Worm (Caenorhabditis elegans) whole organism, late embryonic: ENCODE measurements around the gene R12A1.3.

Experiments used
- C08G9.2 ChIP-seq: sonication (generic microtip); optimal IDR thresholded peaks from 2 replicates; lab custom pipeline; 2016; ENCODE audit warnings: mild to moderate bottlenecking, missing genetic modification characterization, moderate library complexity, missing compliant biosample characterization
- C38D4.7 ChIP-seq: fragments of 200-800 bp; sonication (Bioruptor generic); optimal IDR thresholded peaks from 2 replicates; lab custom pipeline; 2018; ENCODE audit warnings: mild to moderate bottlenecking, missing genetic modification characterization, moderate library complexity, missing compliant biosample characterization
- F13H6.1 ChIP-seq: sonication (generic microtip); optimal IDR thresholded peaks from 2 replicates; lab custom pipeline; 2016; ENCODE audit warnings: missing genetic modification characterization, missing compliant biosample characterization
- K02D7.2 ChIP-seq: sonication (generic microtip); optimal IDR thresholded peaks from 2 replicates; lab custom pipeline; 2017; ENCODE audit warnings: mild to moderate bottlenecking, missing genetic modification characterization, missing compliant biosample characterization
- ama-1 ChIP-seq: fragments of 150-350 bp; optimal IDR thresholded peaks from 2 replicates; lab custom pipeline; 2014
- ceh-14 ChIP-seq: sonication (generic microtip); optimal IDR thresholded peaks from 2 replicates; lab custom pipeline; 2016; ENCODE audit warnings: missing genotype, missing genetic modification characterization, missing compliant biosample characterization
- ceh-19 ChIP-seq: fragments of 200-800 bp; sonication (Bioruptor generic); optimal IDR thresholded peaks from 2 replicates; lab custom pipeline; 2018; ENCODE audit warnings: mild to moderate bottlenecking, missing genetic modification characterization, missing compliant biosample characterization
- ceh-2 ChIP-seq: sonication (generic microtip); optimal IDR thresholded peaks from 2 replicates; lab custom pipeline; 2016; ENCODE audit warnings: missing genotype, missing genetic modification characterization, missing compliant biosample characterization
- ceh-22 ChIP-seq: sonication (generic microtip); optimal IDR thresholded peaks from 2 replicates; lab custom pipeline; 2017; ENCODE audit warnings: missing biosample characterization, missing genetic modification characterization
- ceh-24 ChIP-seq: sonication (generic microtip); optimal IDR thresholded peaks from 2 replicates; lab custom pipeline; 2016; ENCODE audit warnings: mild to moderate bottlenecking, missing genetic modification characterization, missing compliant biosample characterization
- ceh-30 ChIP-seq: fragments of 150-350 bp; optimal IDR thresholded peaks from 2 replicates; lab custom pipeline; 2014; ENCODE audit warnings: missing biosample characterization, missing genetic modification characterization
- ceh-31 ChIP-seq: sonication (generic microtip); optimal IDR thresholded peaks from 2 replicates; lab custom pipeline; 2016; ENCODE audit warnings: missing genetic modification characterization, missing compliant biosample characterization
- ceh-34 ChIP-seq: sonication (generic microtip); optimal IDR thresholded peaks from 2 replicates; lab custom pipeline; 2016; ENCODE audit warnings: mild to moderate bottlenecking, missing genetic modification characterization, missing compliant biosample characterization
- ceh-45 ChIP-seq: fragments of 200-800 bp; sonication (Bioruptor generic); IDR thresholded peaks from 2 replicates; pipeline ENCODE4 v1.3.6; 2022; ENCODE audit warnings: missing genetic modification reagents, missing genetic modification characterization, missing compliant biosample characterization
- ceh-6 ChIP-seq: fragments of 200-800 bp; sonication (Bioruptor generic); optimal IDR thresholded peaks from 2 replicates; lab custom pipeline; 2018; ENCODE audit warnings: mild to moderate bottlenecking, missing genetic modification characterization, missing compliant biosample characterization
- che-1 ChIP-seq: sonication (generic microtip); optimal IDR thresholded peaks from 2 replicates; lab custom pipeline; 2016; ENCODE audit warnings: mild to moderate bottlenecking, missing genetic modification characterization, missing compliant biosample characterization
- dmd-4 ChIP-seq: sonication (generic microtip); optimal IDR thresholded peaks from 2 replicates; lab custom pipeline; 2016; ENCODE audit warnings: borderline replicate concordance, missing genetic modification characterization, missing compliant biosample characterization
- dve-1 ChIP-seq: sonication (generic microtip); optimal IDR thresholded peaks from 2 replicates; lab custom pipeline; 2017; ENCODE audit warnings: antibody characterized with exemption, mild to moderate bottlenecking, missing genetic modification characterization, missing compliant biosample characterization
- elt-4 ChIP-seq: sonication (generic microtip); optimal IDR thresholded peaks from 2 replicates; lab custom pipeline; 2016; ENCODE audit warnings: missing genetic modification characterization, missing compliant biosample characterization
- ets-4 ChIP-seq: sonication (generic microtip); optimal IDR thresholded peaks from 2 replicates; lab custom pipeline; 2016; ENCODE audit warnings: missing genetic modification characterization, missing compliant biosample characterization
- fax-1 ChIP-seq: sonication (generic microtip); optimal IDR thresholded peaks from 2 replicates; lab custom pipeline; 2016; ENCODE audit warnings: missing genotype, missing genetic modification characterization, missing compliant biosample characterization
- fkh-6 ChIP-seq: sonication (generic microtip); optimal IDR thresholded peaks from 2 replicates; lab custom pipeline; 2016; ENCODE audit warnings: missing genetic modification characterization, missing compliant biosample characterization
- hlh-13 ChIP-seq: fragments of 200-800 bp; sonication (Bioruptor generic); optimal IDR thresholded peaks from 2 replicates; lab custom pipeline; 2018; ENCODE audit warnings: mild to moderate bottlenecking, missing genetic modification characterization, missing compliant biosample characterization
- hlh-15 ChIP-seq: sonication (generic microtip); optimal IDR thresholded peaks from 2 replicates; lab custom pipeline; 2016; ENCODE audit warnings: missing genetic modification characterization, missing compliant biosample characterization
- hlh-30 ChIP-seq: sonication (generic microtip); optimal IDR thresholded peaks from 2 replicates; lab custom pipeline; 2017; ENCODE audit warnings: antibody characterized with exemption, missing genetic modification characterization, missing compliant biosample characterization; ENCODE audit not compliant: insufficient read depth
- lim-6 ChIP-seq: sonication (generic microtip); optimal IDR thresholded peaks from 2 replicates; lab custom pipeline; 2016; ENCODE audit warnings: missing genetic modification characterization, missing compliant biosample characterization
- nhr-11 ChIP-seq: fragments of 150-350 bp; optimal IDR thresholded peaks from 2 replicates; lab custom pipeline; 2014; ENCODE audit warnings: missing biosample characterization, missing genetic modification characterization
- nhr-232 ChIP-seq: sonication (generic microtip); optimal IDR thresholded peaks from 2 replicates; lab custom pipeline; 2016; ENCODE audit warnings: missing genetic modification characterization, missing compliant biosample characterization
- npax-4 ChIP-seq: sonication (generic microtip); optimal IDR thresholded peaks from 2 replicates; lab custom pipeline; 2016; ENCODE audit warnings: missing genetic modification characterization, missing compliant biosample characterization
- odd-2 ChIP-seq: sonication (generic microtip); optimal IDR thresholded peaks from 2 replicates; lab custom pipeline; 2017; ENCODE audit warnings: antibody characterized with exemption, mild to moderate bottlenecking, missing genetic modification characterization, missing compliant biosample characterization
- pag-3 ChIP-seq: sonication (generic microtip); optimal IDR thresholded peaks from 2 replicates; lab custom pipeline; 2016; ENCODE audit warnings: missing compliant biosample characterization, missing genetic modification characterization, borderline replicate concordance
- pat-9 ChIP-seq: fragments of 200-800 bp; sonication (Bioruptor generic); optimal IDR thresholded peaks from 2 replicates; lab custom pipeline; 2018; ENCODE audit warnings: mild to moderate bottlenecking, missing genetic modification characterization, moderate library complexity, missing compliant biosample characterization
- pha-4 ChIP-seq: fragments of 150-350 bp; optimal IDR thresholded peaks from 2 replicates; lab custom pipeline; 2018; ENCODE audit warnings: missing biosample characterization, missing genetic modification reagents, missing genetic modification characterization
- sox-2 ChIP-seq: fragments of 200-800 bp; sonication (Bioruptor generic); IDR thresholded peaks from 2 replicates; pipeline ENCODE4 v1.3.6; 2022; ENCODE audit warnings: missing genetic modification reagents, missing genetic modification characterization, missing compliant biosample characterization
- tbx-7 ChIP-seq: sonication (generic microtip); optimal IDR thresholded peaks from 2 replicates; lab custom pipeline; 2016; ENCODE audit warnings: missing genotype, missing genetic modification characterization, missing compliant biosample characterization
- ttx-3 ChIP-seq: sonication (generic microtip); optimal IDR thresholded peaks from 2 replicates; lab custom pipeline; 2016; ENCODE audit warnings: missing genetic modification reagents, missing genetic modification characterization, missing compliant biosample characterization
- unc-3 ChIP-seq, 2 experiments: fragments of 200-800 bp in 1 of 2; sonication (Bioruptor generic) in 1 of 2; sonication (generic microtip) in 1 of 2; conservative IDR thresholded peaks in 1 of 2; optimal IDR thresholded peaks in 1 of 2; 2 replicates each; pipeline versions ENCODE4 v1.3.6 to Lab custom; 2016 to 2022; ENCODE audit warnings: missing compliant biosample characterization in 2 of 2, missing genetic modification characterization in 2 of 2, missing genetic modification reagents in 1 of 2
- unc-42 ChIP-seq: sonication (generic microtip); optimal IDR thresholded peaks from 2 replicates; lab custom pipeline; 2016; ENCODE audit warnings: missing genotype, missing genetic modification characterization, missing compliant biosample characterization
- unc-55 ChIP-seq: sonication (generic microtip); optimal IDR thresholded peaks from 2 replicates; lab custom pipeline; 2017; ENCODE audit warnings: missing biosample characterization, missing genetic modification reagents, missing genetic modification characterization
- unc-86 ChIP-seq: sonication (generic microtip); optimal IDR thresholded peaks from 2 replicates; lab custom pipeline; 2016; ENCODE audit warnings: missing genetic modification characterization, missing compliant biosample characterization
- zip-5 ChIP-seq: sonication (generic microtip); optimal IDR thresholded peaks from 2 replicates; lab custom pipeline; 2016; ENCODE audit warnings: missing genetic modification characterization, missing compliant biosample characterization
- ztf-16 ChIP-seq: sonication (generic microtip); optimal IDR thresholded peaks from 2 replicates; lab custom pipeline; 2017; ENCODE audit warnings: missing genetic modification characterization, missing compliant biosample characterization

R12A1.3 gene

ce11 chrV:1451334-1451733, 25.7 kb upstream of the R12A1.3 start, which contains the start of gene srj-23:
Gene srj-23, plus strand, starts transcription at chrV:1451634.
- TF ChIP-seq nhr-11 (tag; lab: Kevin White, UChicago): no peak
- TF ChIP-seq ceh-6: no peak
- no peak for TF ChIP-seq ceh-24
- TF ChIP-seq fax-1 (tag; lab: Kevin White, UChicago): no peak
- no peak for TF ChIP-seq dmd-4 (tag; lab: Kevin White, UChicago)
- TF ChIP-seq npax-4 (tag; lab: Kevin White, UChicago): no peak
- TF ChIP-seq unc-86 (tag; lab: Kevin White, UChicago): no peak
- no peak for TF ChIP-seq pag-3
- no peak for TF ChIP-seq K02D7.2 (tag; lab: Kevin White, UChicago)
- TF ChIP-seq ceh-31: no peak
- no peak for TF ChIP-seq sox-2 (GFP tag; lab: Robert Waterston, UW)
- no peak for TF ChIP-seq ceh-30 (tag; lab: Kevin White, UChicago)
- no peak for TF ChIP-seq che-1 (tag; lab: Kevin White, UChicago)
- TF ChIP-seq hlh-30 (tag; lab: Kevin White, UChicago): no peak
- no peak for TF ChIP-seq ceh-22 (tag; lab: Kevin White, UChicago)

DNA sequence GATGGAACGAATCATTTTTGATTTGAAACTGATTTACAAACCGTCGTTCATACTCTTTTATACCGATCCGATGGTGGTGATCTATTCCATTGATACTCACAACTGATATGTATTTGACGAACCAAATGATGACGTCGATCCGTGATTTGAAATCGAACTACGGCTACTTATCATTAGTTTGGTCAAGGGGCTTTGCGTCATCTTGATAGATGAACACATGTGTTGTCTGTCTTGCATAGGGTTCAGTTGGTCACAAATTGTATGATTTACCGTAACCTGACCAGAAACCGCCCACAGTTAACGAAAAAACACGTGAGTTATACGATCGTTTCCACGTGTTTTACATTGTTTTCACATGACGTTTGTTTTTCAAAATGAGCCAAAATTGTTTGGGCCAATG, 24.6 kb upstream of the R12A1.3 start, which contains the start of gene cnc-2:
Gene cnc-2, minus strand, starts transcription at position 24 of the 400 bp plus-strand sequence.
- TF ChIP-seq ama-1 (lab: Kevin White, UChicago) (no peak), pat-9 (tag; lab: Kevin White, UChicago) (no peak), odd-2 (tag; lab: Kevin White, UChicago) (no peak), nhr-11 (tag; lab: Kevin White, UChicago) (no peak), dmd-4 (tag; lab: Kevin White, UChicago) (no peak), ceh-2 (tag; lab: Kevin White, UChicago) (no peak), ceh-19 (GFP tag; lab: Kevin White, UChicago) (no peak), unc-42 (tag; lab: Kevin White, UChicago) (no peak), hlh-13 (GFP tag; lab: Kevin White, UChicago) (no peak), zip-5 (tag; lab: Kevin White, UChicago) (no peak), fax-1 (tag; lab: Kevin White, UChicago) (no peak), ets-4 (no peak), ztf-16 (tag; lab: Kevin White, UChicago) (no peak), dve-1 (tag; lab: Kevin White, UChicago) (no peak), C08G9.2 (no peak)
- TF ChIP-seq, all 69 proteins: peak for 0

DNA sequence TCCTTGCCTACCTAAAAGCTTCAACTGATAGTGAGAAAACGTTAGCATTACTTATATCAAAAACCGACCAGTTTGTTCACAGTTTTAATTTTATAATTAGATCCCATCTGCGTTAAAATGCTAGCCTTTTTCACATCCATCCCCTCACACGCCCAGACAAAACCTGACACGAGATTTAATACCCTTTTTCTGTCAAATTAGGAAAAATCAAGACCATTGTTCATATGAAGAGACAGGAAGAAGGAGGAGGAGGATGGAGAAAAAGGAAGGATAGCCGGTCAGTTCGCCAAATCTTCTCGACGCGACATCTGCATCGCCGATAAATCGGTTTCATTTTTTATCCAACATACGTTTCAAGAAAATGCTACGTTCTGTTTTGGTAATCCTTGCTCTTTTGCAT, 22.1 kb upstream of the R12A1.3 start, which contains the start of gene cnc-3:
Gene cnc-3, plus strand, starts transcription at position 281 of the 400 bp plus-strand sequence.
- TF ChIP-seq pat-9 (tag; lab: Kevin White, UChicago) (no peak), unc-3 (GFP tag; conservative IDR thresholded peaks at IDR 0.05; lab: Robert Waterston, UW) (no peak), unc-3 (tag; optimal IDR thresholded peaks at IDR 0.05; lab: Kevin White, UChicago) (no peak), C38D4.7 (no peak), nhr-11 (tag; lab: Kevin White, UChicago) (no peak), hlh-15 (no peak), elt-4 (tag; lab: Kevin White, UChicago) (no peak), nhr-232 (no peak), ttx-3 (tag; lab: Kevin White, UChicago) (no peak), pha-4 (no peak), lim-6 (tag; lab: Kevin White, UChicago) (no peak), ceh-31 (no peak), F13H6.1 (tag; lab: Kevin White, UChicago) (no peak), ceh-45 (no peak), ceh-34 (tag; lab: Kevin White, UChicago) (no peak), pag-3 (no peak), ets-4 (no peak), tbx-7 (tag; lab: Kevin White, UChicago) (no peak), fkh-6 (no peak), ceh-14 (tag; lab: Kevin White, UChicago) (no peak), unc-55 (GFP tag; lab: Kevin White, UChicago) (no peak)
